Worm (Caenorhabditis elegans) whole organism, L2 larva: ENCODE results near the gene nep-12.

Source experiments
- ama-1 ChIP-seq: fragments of 150-350 bp; optimal IDR thresholded peaks from 2 replicates; lab custom pipeline; 2018; ENCODE audit warnings: inconsistent platforms
- ceh-16 ChIP-seq: fragments of 150-350 bp; optimal IDR thresholded peaks from 2 replicates; lab custom pipeline; 2014; ENCODE audit warnings: missing biosample characterization, missing genetic modification characterization
- egl-27 ChIP-seq: sonication (generic microtip); optimal IDR thresholded peaks from 3 replicates; lab custom pipeline; 2017; ENCODE audit warnings: missing biosample characterization, missing genetic modification reagents, missing genetic modification characterization
- elt-1 ChIP-seq: fragments of 150-350 bp; optimal IDR thresholded peaks from 2 replicates; lab custom pipeline; 2014; ENCODE audit warnings: missing biosample characterization, missing genetic modification characterization
- elt-3 ChIP-seq: sonication (generic microtip); optimal IDR thresholded peaks from 2 replicates; lab custom pipeline; 2017; ENCODE audit warnings: missing biosample characterization, missing genetic modification characterization
- nhr-12 ChIP-seq: fragments of 150-350 bp; optimal IDR thresholded peaks from 2 replicates; lab custom pipeline; 2014; ENCODE audit warnings: missing biosample characterization, missing genetic modification characterization
- nhr-237 ChIP-seq: fragments of 150-350 bp; optimal IDR thresholded peaks from 2 replicates; lab custom pipeline; 2014; ENCODE audit warnings: missing biosample characterization, missing genetic modification characterization
- nhr-6 ChIP-seq: fragments of 150-350 bp; optimal IDR thresholded peaks from 2 replicates; lab custom pipeline; 2014; ENCODE audit warnings: missing biosample characterization, missing genetic modification characterization
- nhr-77 ChIP-seq: fragments of 150-350 bp; optimal IDR thresholded peaks from 2 replicates; lab custom pipeline; 2014; ENCODE audit warnings: missing biosample characterization, missing genetic modification characterization
- sma-9 ChIP-seq, 2 experiments: fragments of 150-350 bp in 1 of 2; sonication (generic microtip) in 1 of 2; optimal IDR thresholded peaks; 2 replicates each; lab custom pipeline; 2014 to 2016; ENCODE audit warnings: missing genetic modification characterization in 2 of 2, mild to moderate bottlenecking in 1 of 2, missing biosample characterization in 1 of 2, missing compliant biosample characterization in 1 of 2, missing genetic modification reagents in 1 of 2, moderate library complexity in 1 of 2
- unc-62 ChIP-seq: fragments of 150-350 bp; optimal IDR thresholded peaks from 2 replicates; lab custom pipeline; 2014; ENCODE audit warnings: missing biosample characterization, missing genetic modification reagents, missing genetic modification characterization
- ztf-4 ChIP-seq: fragments of 150-350 bp; optimal IDR thresholded peaks from 2 replicates; lab custom pipeline; 2014; ENCODE audit warnings: missing biosample characterization, missing genetic modification characterization

DNA sequence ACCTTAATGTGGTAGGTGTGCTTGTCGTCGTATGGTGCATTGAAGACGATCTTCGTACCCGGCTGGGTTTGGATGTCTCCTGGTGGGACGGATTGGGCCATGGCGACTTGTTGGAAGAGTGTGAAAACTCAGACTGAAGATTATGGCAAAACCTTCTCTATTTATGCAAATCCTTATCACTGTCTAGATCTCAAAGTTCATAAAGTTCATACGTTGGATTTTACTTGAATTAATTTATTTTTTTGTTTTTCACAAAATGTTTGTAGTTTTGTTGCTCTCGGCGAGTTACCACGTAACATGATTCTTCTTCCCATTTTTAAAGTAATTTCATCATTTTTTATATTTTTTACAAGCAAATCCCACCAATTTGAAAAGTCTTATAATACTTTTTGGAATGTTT lies 1.8 kb upstream of the nep-12 start, which contains the start of gene msp-3:
- no peak for TF ChIP-seq unc-62 (GFP tag; lab: Kevin White, UChicago)
- no peak for TF ChIP-seq nhr-6 (tag; lab: Kevin White, UChicago)
- TF ChIP-seq egl-27 = no peak
- no peak for TF ChIP-seq nhr-77 (tag; lab: Kevin White, UChicago)
- TF ChIP-seq nhr-12 (tag; lab: Kevin White, UChicago) = no peak
- no peak for TF ChIP-seq ceh-16
- no peak for TF ChIP-seq ama-1 (lab: Kevin White, UChicago)
- no peak for TF ChIP-seq ztf-4 (tag; lab: Kevin White, UChicago)
- no peak for TF ChIP-seq nhr-237
- no peak for TF ChIP-seq elt-3 (tag; lab: Kevin White, UChicago)
- TF ChIP-seq sma-9 (GFP tag; optimal IDR thresholded peaks at IDR 0.05; lab: Kevin White, UChicago) = no peak
- no peak for TF ChIP-seq sma-9 (tag; optimal IDR thresholded peaks at IDR 0.05; lab: Kevin White, UChicago)
- no peak for TF ChIP-seq elt-1 (tag; lab: Kevin White, UChicago)
